Worm (Caenorhabditis elegans) whole organism, L4 larva: ENCODE results near the gene C31C9.6.
"Not testable (repeated sequence)": the region's sequence is repeated elsewhere in the genome, so short reads cannot be mapped to it uniquely, and the experiment has no call there.

Experiments
- pha-4 ChIP-seq, 2 experiments: fragments of 150-350 bp in 1 of 2; fragments of 200-800 bp in 1 of 2; sonication (Bioruptor generic) in 1 of 2; IDR thresholded peaks in 1 of 2; optimal IDR thresholded peaks in 1 of 2; 2 replicates each; pipeline versions ENCODE4 v1.3.6 to Lab custom; 2014 to 2022; ENCODE audit warnings: missing genetic modification characterization in 2 of 2, missing genetic modification reagents in 2 of 2, missing biosample characterization in 1 of 2, missing compliant biosample characterization in 1 of 2
- php-3 ChIP-seq: fragments of 200-800 bp; sonication (Bioruptor generic); IDR thresholded peaks from 2 replicates; pipeline ENCODE4 v1.3.6; 2022; ENCODE audit warnings: missing genetic modification reagents, missing genetic modification characterization, missing compliant biosample characterization
- tra-1 ChIP-seq: fragments of 200-800 bp; sonication (Bioruptor generic); IDR thresholded peaks from 2 replicates; pipeline ENCODE4 v1.3.6; 2022; ENCODE audit warnings: missing genetic modification reagents, missing genetic modification characterization, missing compliant biosample characterization

- not testable (repeated sequence) for TF ChIP-seq tra-1 (GFP tag; lab: Robert Waterston, UW); php-3; pha-4 (GFP tag; IDR thresholded peaks at IDR 0.05; lab: Robert Waterston, UW); pha-4 (tag; optimal IDR thresholded peaks at IDR 0.05; lab: Kevin White, UChicago)
Measured at ce11 chrII:13661990-13662389, at the start of gene C31C9.6.
